Worm (Caenorhabditis elegans) whole organism, L4 larva: ENCODE results near the gene nsy-1.

Source experiments
- Y75B8A.6 ChIP-seq: fragments of 200-800 bp; sonication (Bioruptor generic); IDR thresholded peaks from 2 replicates; pipeline ENCODE4 v1.3.6; 2022; ENCODE audit warnings: missing genetic modification reagents, missing genetic modification characterization, missing compliant biosample characterization
- ZK337.2 ChIP-seq: fragments of 200-800 bp; sonication (Bioruptor generic); IDR thresholded peaks from 2 replicates; pipeline ENCODE4 v1.3.6; 2022; ENCODE audit warnings: missing genetic modification reagents, missing genetic modification characterization, missing compliant biosample characterization
- arid-1 ChIP-seq: fragments of 200-800 bp; sonication (Bioruptor generic); conservative IDR thresholded peaks from 2 replicates; pipeline ENCODE4 v1.3.6; 2022; ENCODE audit warnings: missing genetic modification reagents, missing genetic modification characterization, missing compliant biosample characterization
- jun-1 ChIP-seq: fragments of 150-350 bp; optimal IDR thresholded peaks from 2 replicates; lab custom pipeline; 2014; ENCODE audit warnings: missing biosample characterization, missing genetic modification reagents, missing genetic modification characterization
- lim-7 ChIP-seq: fragments of 200-800 bp; sonication (Bioruptor generic); IDR thresholded peaks from 2 replicates; pipeline ENCODE4 v1.3.6; 2022; ENCODE audit warnings: missing genetic modification characterization, missing compliant biosample characterization
- lin-29 ChIP-seq: fragments of 200-800 bp; sonication (Bioruptor generic); IDR thresholded peaks from 2 replicates; pipeline ENCODE4 v1.3.6; 2022; ENCODE audit warnings: missing genetic modification reagents, missing genetic modification characterization, missing compliant biosample characterization
- lir-3 ChIP-seq: sonication (generic microtip); optimal IDR thresholded peaks from 2 replicates; lab custom pipeline; 2016; ENCODE audit warnings: mild to moderate bottlenecking, missing genetic modification characterization, missing compliant biosample characterization
- mxl-2 ChIP-seq: fragments of 200-800 bp; sonication (Bioruptor generic); conservative IDR thresholded peaks from 2 replicates; pipeline ENCODE4 v1.3.6; 2022; ENCODE audit warnings: missing genetic modification reagents, missing genetic modification characterization, missing compliant biosample characterization
- nhr-10 ChIP-seq: fragments of 150-350 bp; optimal IDR thresholded peaks from 2 replicates; lab custom pipeline; 2014; ENCODE audit warnings: missing biosample characterization, missing genetic modification characterization
- nhr-76 ChIP-seq: fragments of 150-350 bp; optimal IDR thresholded peaks from 2 replicates; lab custom pipeline; 2014; ENCODE audit warnings: missing biosample characterization, missing genetic modification characterization
- nhr-77 ChIP-seq: fragments of 150-350 bp; optimal IDR thresholded peaks from 2 replicates; lab custom pipeline; 2014; ENCODE audit warnings: missing biosample characterization, missing genetic modification characterization
- rbr-2 ChIP-seq: sonication (generic microtip); optimal IDR thresholded peaks from 2 replicates; lab custom pipeline; 2016; ENCODE audit warnings: missing genotype, missing genetic modification characterization, missing compliant biosample characterization
- saeg-2 ChIP-seq: fragments of 200-800 bp; sonication (Bioruptor generic); IDR thresholded peaks from 2 replicates; pipeline ENCODE4 v1.3.6; 2022; ENCODE audit warnings: missing genetic modification reagents, missing genetic modification characterization, missing compliant biosample characterization
- spr-3 ChIP-seq: fragments of 200-800 bp; sonication (Bioruptor generic); optimal IDR thresholded peaks from 2 replicates; lab custom pipeline; 2018; ENCODE audit warnings: mild to moderate bottlenecking, missing genetic modification characterization, missing compliant biosample characterization

DNA sequence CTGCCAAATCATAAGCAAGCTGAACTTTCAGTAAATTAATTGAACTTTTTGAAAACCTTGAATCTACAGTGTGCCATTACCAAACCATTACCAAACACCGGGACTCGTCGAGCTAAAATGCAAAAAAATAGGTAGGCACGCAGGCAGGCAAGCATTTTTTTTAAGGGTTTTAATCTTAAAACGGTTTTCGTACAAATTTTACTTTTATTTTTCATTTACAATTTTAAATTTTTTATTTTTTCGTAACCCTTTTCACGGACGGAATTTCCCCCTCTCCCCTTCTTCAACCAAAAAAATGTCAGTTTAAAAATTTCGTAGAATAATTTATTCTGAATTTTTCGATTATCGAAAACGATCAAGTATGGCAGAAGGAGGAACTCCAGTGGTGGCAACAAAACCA is 8.2 kb upstream of the nsy-1 start, which contains the start of gene F59A6.2:
- TF ChIP-seq ZK337.2 (GFP tag; lab: Robert Waterston, UW) (no peak), arid-1 (GFP tag; lab: Robert Waterston, UW) (no peak), lim-7 (GFP tag; lab: Robert Waterston, UW) (no peak), jun-1 (tag; lab: Kevin White, UChicago) (no peak), nhr-77 (tag; lab: Kevin White, UChicago) (no peak), nhr-76 (no peak), saeg-2 (GFP tag; lab: Robert Waterston, UW) (no peak), lin-29 (GFP tag; lab: Robert Waterston, UW) (no peak), Y75B8A.6 (GFP tag; lab: Robert Waterston, UW) (no peak), spr-3 (GFP tag; lab: Kevin White, UChicago) (no peak), mxl-2 (GFP tag; lab: Robert Waterston, UW) (no peak), nhr-10 (tag; lab: Kevin White, UChicago) (no peak), rbr-2 (tag; lab: Kevin White, UChicago) (no peak), lir-3 (tag; lab: Kevin White, UChicago) (no peak)
